Fruit fly (Drosophila melanogaster) whole organism, embryonic: ENCODE measurements around the gene CG8051.

Source experiments
- ATbp ChIP-seq: fragments of 200-800 bp; sonication (Bioruptor generic); optimal IDR thresholded peaks from 2 replicates; lab custom pipeline; 2017; ENCODE audit warnings: missing biosample characterization, mild to moderate bottlenecking, missing genetic modification characterization, missing genetic modification reagents
- Awh ChIP-seq: fragments of 200-800 bp; sonication (Bioruptor generic); IDR thresholded peaks from 2 replicates; pipeline ENCODE4, ENCODE4 v1.3.6; 2022; ENCODE audit warnings: missing biosample characterization, missing genetic modification characterization
- CG12391 ChIP-seq: fragments of 200-800 bp; sonication (Bioruptor generic); optimal IDR thresholded peaks from 3 replicates; lab custom pipeline; 2018; ENCODE audit warnings: missing biosample characterization, mild to moderate bottlenecking, missing genetic modification characterization, moderate library complexity
- CG14014 ChIP-seq: fragments of 200-800 bp; sonication (Bioruptor generic); IDR thresholded peaks from 2 replicates; pipeline ENCODE4 v1.3.6; 2022; ENCODE audit warnings: missing biosample characterization, missing genetic modification characterization
- CG17385 ChIP-seq: fragments of 200-800 bp; sonication (Bioruptor generic); optimal IDR thresholded peaks from 3 replicates; lab custom pipeline; 2018; ENCODE audit warnings: missing biosample characterization, mild to moderate bottlenecking, missing genetic modification characterization
- CG2875 ChIP-seq: fragments of 200-800 bp; sonication (Bioruptor generic); optimal IDR thresholded peaks from 2 replicates; lab custom pipeline; 2017; ENCODE audit warnings: missing biosample characterization, mild to moderate bottlenecking, missing genetic modification characterization, missing genetic modification reagents
- CG3065 ChIP-seq: fragments of 200-800 bp; sonication (Bioruptor generic); optimal IDR thresholded peaks from 2 replicates; lab custom pipeline; 2016; ENCODE audit warnings: missing biosample characterization, missing genetic modification characterization
- CG32532 ChIP-seq: fragments of 200-800 bp; sonication (Bioruptor generic); IDR thresholded peaks from 2 replicates; pipeline ENCODE4 v1.3.6; 2022; ENCODE audit warnings: missing biosample characterization, missing genetic modification characterization
- CG34376 ChIP-seq: fragments of 200-800 bp; sonication (Bioruptor generic); optimal IDR thresholded peaks from 2 replicates; lab custom pipeline; 2018; ENCODE audit warnings: missing biosample characterization, mild to moderate bottlenecking, missing genetic modification characterization
- CG4424 ChIP-seq: fragments of 200-800 bp; sonication (Bioruptor generic); optimal IDR thresholded peaks from 3 replicates; lab custom pipeline; 2016; ENCODE audit warnings: missing biosample characterization, missing genetic modification characterization
- CG4854 ChIP-seq: fragments of 200-800 bp; sonication (Bioruptor generic); optimal IDR thresholded peaks from 2 replicates; lab custom pipeline; 2016; ENCODE audit warnings: missing biosample characterization, missing genetic modification characterization, inconsistent platforms
- CG5953 ChIP-seq: fragments of 200-800 bp; sonication (Bioruptor generic); IDR thresholded peaks from 2 replicates; pipeline ENCODE4 v1.3.6; 2022; ENCODE audit warnings: missing biosample characterization, missing genetic modification characterization
- CG6272 ChIP-seq: fragments of 200-800 bp; sonication (Bioruptor generic); IDR thresholded peaks from 2 replicates; pipeline ENCODE4 v1.3.6; 2022; ENCODE audit warnings: missing biosample characterization, missing genetic modification characterization
- CG6791 ChIP-seq: fragments of 200-800 bp; sonication (Bioruptor generic); IDR thresholded peaks from 3 replicates; pipeline ENCODE4 v1.3.6; 2022; ENCODE audit warnings: missing biosample characterization, missing genetic modification characterization; ENCODE audit not compliant: partially characterized antibody
- CG7745 ChIP-seq: fragments of 200-800 bp; sonication (Bioruptor generic); optimal IDR thresholded peaks from 2 replicates; lab custom pipeline; 2018; ENCODE audit warnings: missing biosample characterization, mild to moderate bottlenecking, missing genetic modification characterization, moderate library complexity
- CG8359 ChIP-seq: fragments of 200-800 bp; sonication (Bioruptor generic); optimal IDR thresholded peaks from 2 replicates; lab custom pipeline; 2017; ENCODE audit warnings: missing biosample characterization, mild to moderate bottlenecking, missing genetic modification characterization, borderline replicate concordance
- CG8478 ChIP-seq: fragments of >200 bp; optimal IDR thresholded peaks from 2 replicates; lab custom pipeline; 2018
- CG8944 ChIP-seq: fragments of 200-800 bp; sonication (Bioruptor generic); optimal IDR thresholded peaks from 3 replicates; lab custom pipeline; 2016; ENCODE audit warnings: missing biosample characterization, missing genetic modification characterization
- CG9797 ChIP-seq: fragments of 200-800 bp; sonication (Bioruptor generic); optimal IDR thresholded peaks from 3 replicates; lab custom pipeline; 2018; ENCODE audit warnings: missing biosample characterization, mild to moderate bottlenecking, missing genetic modification characterization
- D19A ChIP-seq: fragments of 200-800 bp; optimal IDR thresholded peaks from 3 replicates; lab custom pipeline; 2019; ENCODE audit warnings: missing biosample characterization, mild to moderate bottlenecking, missing genetic modification characterization, moderate library complexity
- Dbx ChIP-seq: fragments of 200-800 bp; sonication (Bioruptor generic); IDR thresholded peaks from 3 replicates; pipeline ENCODE4 v1.3.6; 2022; ENCODE audit warnings: missing biosample characterization, missing genetic modification characterization
- Deaf1 ChIP-seq: fragments of 200-800 bp; optimal IDR thresholded peaks from 3 replicates; lab custom pipeline; 2019; ENCODE audit warnings: missing biosample characterization, mild to moderate bottlenecking, missing genetic modification characterization, moderate library complexity
- E2f2 ChIP-seq: fragments of 200-800 bp; sonication (Bioruptor generic); IDR thresholded peaks from 2 replicates; pipeline ENCODE4 v1.3.6; 2022; ENCODE audit warnings: missing biosample characterization, missing genetic modification characterization
- Eip74EF ChIP-seq, 2 experiments: fragments of 200-800 bp in 1 of 2; fragments of >200 bp in 1 of 2; sonication (Bioruptor generic) in 1 of 2; optimal IDR thresholded peaks; 2 replicates each; lab custom pipeline; 2017 to 2019; ENCODE audit warnings: missing biosample characterization in 2 of 2, missing genetic modification characterization in 2 of 2, mild to moderate bottlenecking in 1 of 2, moderate library complexity in 1 of 2
- Fer3 ChIP-seq: fragments of 200-800 bp; sonication (Bioruptor generic); optimal IDR thresholded peaks from 2 replicates; lab custom pipeline; 2018; ENCODE audit warnings: missing biosample characterization, mild to moderate bottlenecking, missing genetic modification characterization, moderate library complexity
- HHEX ChIP-seq: fragments of 200-800 bp; sonication (Bioruptor generic); optimal IDR thresholded peaks from 3 replicates; lab custom pipeline; 2017; ENCODE audit warnings: missing biosample characterization, mild to moderate bottlenecking, missing genetic modification characterization, missing genetic modification reagents
- Lhr ChIP-seq: fragments of 200-800 bp; sonication (Bioruptor generic); optimal IDR thresholded peaks from 3 replicates; lab custom pipeline; 2017; ENCODE audit warnings: mild to moderate bottlenecking, missing biosample characterization, missing genetic modification reagents, missing genetic modification characterization
- Med ChIP-seq: fragments of 200-800 bp; sonication (Bioruptor generic); peaks from one replicate; lab custom pipeline; 2016; ENCODE audit warnings: missing biosample characterization, missing genetic modification characterization, mild to moderate bottlenecking, inconsistent platforms, moderate library complexity
- Nf-YA ChIP-seq: fragments of 200-800 bp; sonication (Bioruptor generic); IDR thresholded peaks from 2 replicates; pipeline ENCODE4 v1.3.6; 2022; ENCODE audit warnings: missing biosample characterization, missing genetic modification characterization
- Side ChIP-seq: fragments of 200-800 bp; sonication (Bioruptor generic); optimal IDR thresholded peaks from 2 replicates; lab custom pipeline; 2016; ENCODE audit warnings: missing biosample characterization, missing genetic modification characterization
- Xbp1 ChIP-seq: fragments of 200-800 bp; sonication (Bioruptor generic); optimal IDR thresholded peaks from 3 replicates; lab custom pipeline; 2016; ENCODE audit warnings: missing biosample characterization, mild to moderate bottlenecking, missing genetic modification characterization
- Xrp1 ChIP-seq: fragments of 200-800 bp; sonication (Bioruptor generic); IDR thresholded peaks from 2 replicates; pipeline ENCODE4 v1.3.6; 2022; ENCODE audit warnings: missing biosample characterization, missing genetic modification characterization
- al ChIP-seq: fragments of 200-800 bp; sonication (Bioruptor generic); IDR thresholded peaks from 2 replicates; pipeline ENCODE4 v1.3.6; 2022; ENCODE audit warnings: missing biosample characterization, missing genetic modification characterization
- btn ChIP-seq: fragments of 200-800 bp; sonication (Bioruptor generic); optimal IDR thresholded peaks from 2 replicates; lab custom pipeline; 2016; ENCODE audit warnings: missing biosample characterization, missing genetic modification characterization
- cad ChIP-seq: fragments of >200 bp; optimal IDR thresholded peaks from 2 replicates; lab custom pipeline; 2017; ENCODE audit warnings: missing biosample characterization, missing genetic modification characterization
- corto ChIP-seq: fragments of 200-800 bp; sonication (Bioruptor generic); optimal IDR thresholded peaks from 2 replicates; lab custom pipeline; 2016; ENCODE audit warnings: missing biosample characterization, mild to moderate bottlenecking, missing genetic modification characterization, moderate library complexity
- cwo ChIP-seq: fragments of 200-800 bp; sonication (Bioruptor generic); optimal IDR thresholded peaks from 3 replicates; lab custom pipeline; 2017; ENCODE audit warnings: missing biosample characterization, missing genetic modification characterization, mild to moderate bottlenecking, moderate library complexity, missing genetic modification reagents
- dati ChIP-seq: fragments of 200-800 bp; sonication (Bioruptor generic); IDR thresholded peaks from 2 replicates; pipeline ENCODE4 v1.3.6; 2022; ENCODE audit warnings: missing biosample characterization, missing genetic modification characterization
- dimm ChIP-seq: fragments of 200-800 bp; sonication (Bioruptor generic); IDR thresholded peaks from 2 replicates; pipeline ENCODE4 v1.3.6; 2022; ENCODE audit warnings: missing biosample characterization, missing genetic modification characterization
- dm ChIP-seq: fragments of 200-800 bp; sonication (Bioruptor generic); optimal IDR thresholded peaks from 3 replicates; lab custom pipeline; 2016; ENCODE audit warnings: missing biosample characterization, missing genetic modification characterization
- fru ChIP-seq: fragments of >200 bp; optimal IDR thresholded peaks from 2 replicates; lab custom pipeline; 2017
- gcm2 ChIP-seq: fragments of 200-800 bp; sonication (Bioruptor generic); optimal IDR thresholded peaks from 2 replicates; lab custom pipeline; 2016; ENCODE audit warnings: missing biosample characterization, missing genetic modification characterization
- gro ChIP-seq: fragments of 200-800 bp; sonication (Bioruptor generic); optimal IDR thresholded peaks from 2 replicates; lab custom pipeline; 2016; ENCODE audit warnings: missing biosample characterization, missing genetic modification characterization
- nau ChIP-seq: fragments of 200-800 bp; sonication (Bioruptor generic); optimal IDR thresholded peaks from 3 replicates; lab custom pipeline; 2017; ENCODE audit warnings: missing biosample characterization, mild to moderate bottlenecking, missing genetic modification characterization, missing genetic modification reagents
- nerfin-1 ChIP-seq: fragments of 200-800 bp; sonication (Bioruptor generic); optimal IDR thresholded peaks from 3 replicates; lab custom pipeline; 2019; ENCODE audit warnings: missing biosample characterization, mild to moderate bottlenecking, missing genetic modification characterization, moderate library complexity
- pita ChIP-seq: fragments of 200-800 bp; sonication (Bioruptor generic); optimal IDR thresholded peaks from 2 replicates; lab custom pipeline; 2017; ENCODE audit warnings: missing biosample characterization, mild to moderate bottlenecking, missing genetic modification characterization
- pum ChIP-seq: fragments of 200-800 bp; sonication (Bioruptor generic); optimal IDR thresholded peaks from 2 replicates; lab custom pipeline; 2016; ENCODE audit warnings: missing biosample characterization, missing genetic modification characterization
- slou ChIP-seq: fragments of 200-800 bp; sonication (Bioruptor generic); optimal IDR thresholded peaks from 3 replicates; lab custom pipeline; 2016; ENCODE audit warnings: missing biosample characterization, missing genetic modification characterization
- stc ChIP-seq: fragments of 200-800 bp; sonication (Bioruptor generic); IDR thresholded peaks from 2 replicates; pipeline ENCODE4 v1.3.6; 2022; ENCODE audit warnings: missing biosample characterization, missing genetic modification characterization
- tin ChIP-seq: fragments of 200-800 bp; sonication (Bioruptor generic); optimal IDR thresholded peaks from 3 replicates; lab custom pipeline; 2016; ENCODE audit warnings: missing biosample characterization, missing genetic modification characterization
- unpg ChIP-seq: fragments of 200-800 bp; sonication (Bioruptor generic); optimal IDR thresholded peaks from 3 replicates; lab custom pipeline; 2018; ENCODE audit warnings: missing biosample characterization, mild to moderate bottlenecking, missing genetic modification characterization, moderate library complexity
- wek ChIP-seq: fragments of 200-800 bp; sonication (Bioruptor generic); optimal IDR thresholded peaks from 3 replicates; lab custom pipeline; 2018; ENCODE audit warnings: missing biosample characterization, mild to moderate bottlenecking, missing genetic modification characterization, moderate library complexity

The CG8051 gene

DNA sequence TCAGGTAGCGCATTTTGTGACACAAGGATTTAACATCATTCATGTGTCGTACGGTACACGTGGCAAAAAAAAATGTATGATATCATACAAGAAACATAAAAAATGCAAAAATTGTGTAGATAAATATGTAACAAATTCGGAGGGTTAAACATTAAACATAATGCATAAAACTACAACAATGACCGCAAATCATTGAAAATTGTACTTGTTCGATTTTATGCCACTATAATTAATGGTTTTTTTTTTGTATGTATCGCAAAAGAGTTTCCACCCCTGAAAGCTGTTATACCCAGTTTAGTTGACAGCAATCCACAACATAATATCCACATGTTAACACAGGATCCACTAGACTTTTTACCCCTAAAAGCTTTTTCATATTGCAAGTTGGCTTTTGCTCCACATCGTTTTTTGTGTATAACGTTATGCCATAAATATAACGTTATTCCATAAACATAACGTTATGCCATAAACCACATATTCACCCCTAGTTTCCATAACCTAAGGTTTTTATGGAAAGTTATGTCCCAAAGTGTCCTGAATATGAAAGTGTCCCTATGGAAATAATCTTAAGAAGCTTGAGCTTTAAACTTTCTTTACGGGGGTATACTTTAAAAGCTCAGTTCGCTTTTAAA is 41.2 kb upstream of the CG8051 start (continued):
- TF ChIP-seq Side (GFP tag; lab: Kevin White, UChicago), result no peak
- no peak for TF ChIP-seq CG6791
- TF ChIP-seq stc (GFP tag; lab: Robert Waterston, UW), result no peak
- no peak for TF ChIP-seq CG9797 (GFP tag; lab: Kevin White, UChicago)
- TF ChIP-seq slou (GFP tag; lab: Kevin White, UChicago), result no peak
- no peak for TF ChIP-seq tin (GFP tag; lab: Kevin White, UChicago)
- TF ChIP-seq CG8944 (GFP tag; lab: Kevin White, UChicago), result peak; percentile 26
- no peak for TF ChIP-seq CG6272 (GFP tag; lab: Robert Waterston, UW)
- no peak for TF ChIP-seq Deaf1 (tag; lab: Kevin White, UChicago)
- no peak for TF ChIP-seq al (GFP tag; lab: Robert Waterston, UW)
- no peak for TF ChIP-seq CG7745
- TF ChIP-seq cwo (GFP tag; lab: Kevin White, UChicago), result no peak
- peak; percentile 9 for TF ChIP-seq CG17385 (GFP tag; lab: Kevin White, UChicago)
- no peak for TF ChIP-seq Nf-YA (GFP tag; lab: Robert Waterston, UW)
- TF ChIP-seq corto, result peak; percentile 17
- TF ChIP-seq nerfin-1, result no peak
- no peak for TF ChIP-seq Med (GFP tag; lab: Kevin White, UChicago)
- TF ChIP-seq CG3065, result no peak
- no peak for TF ChIP-seq CG32532 (GFP tag; lab: Robert Waterston, UW)
- TF ChIP-seq CG8478 (lab: Kevin White, UChicago), result no peak
- TF ChIP-seq gcm2, result no peak
- TF ChIP-seq CG2875, result no peak
- TF ChIP-seq dm (GFP tag; lab: Kevin White, UChicago), result no peak
- peak; percentile 27; the same call in 1 of the 2 replicates for TF ChIP-seq Xrp1
- TF ChIP-seq cad (GFP tag; lab: Kevin White, UChicago), result no peak
- TF ChIP-seq CG12391 (tag; lab: Kevin White, UChicago), result peak; percentile 59
- no peak for TF ChIP-seq D19A
- TF ChIP-seq Fer3 (tag; lab: Kevin White, UChicago), result no peak
- no peak for TF ChIP-seq CG34376 (GFP tag; lab: Kevin White, UChicago)
- TF ChIP-seq dimm (GFP tag; lab: Robert Waterston, UW), result no peak
- TF ChIP-seq gro (GFP tag; lab: Kevin White, UChicago), result no peak
- TF ChIP-seq Lhr (GFP tag; lab: Kevin White, UChicago), result no peak
- TF ChIP-seq Awh (GFP tag; lab: Robert Waterston, UW), result no peak
- no peak for TF ChIP-seq E2f2 (GFP tag; lab: Robert Waterston, UW)
- no peak for TF ChIP-seq Dbx (GFP tag; lab: Robert Waterston, UW)
- TF ChIP-seq CG4854 (GFP tag; lab: Kevin White, UChicago), result no peak
- no peak for TF ChIP-seq pum (GFP tag; lab: Kevin White, UChicago)
- TF ChIP-seq fru (lab: Kevin White, UChicago), result no peak
- TF ChIP-seq CG5953 (GFP tag; lab: Robert Waterston, UW), result no peak
- TF ChIP-seq CG4424 (GFP tag; lab: Kevin White, UChicago), result no peak
- no peak for TF ChIP-seq wek (GFP tag; lab: Kevin White, UChicago)
- no peak for TF ChIP-seq btn (GFP tag; lab: Kevin White, UChicago)
- peak; percentile 38 for TF ChIP-seq pita (GFP tag; lab: Kevin White, UChicago)
- peak; percentile 63 for TF ChIP-seq unpg (GFP tag; lab: Kevin White, UChicago)
- peak; percentile 35 for TF ChIP-seq Xbp1 (GFP tag; lab: Kevin White, UChicago)
- TF ChIP-seq CG8359 (GFP tag; lab: Kevin White, UChicago), result no peak
- TF ChIP-seq HHEX (GFP tag; lab: Kevin White, UChicago), result no peak
- no peak for TF ChIP-seq nau (GFP tag; lab: Kevin White, UChicago)
- no peak for TF ChIP-seq CG14014
- TF ChIP-seq Eip74EF (GFP tag; optimal IDR thresholded peaks at IDR 0.05; lab: Kevin White, UChicago), result no peak
- no peak for TF ChIP-seq dati (GFP tag; lab: Robert Waterston, UW)
- TF ChIP-seq ATbp (GFP tag; lab: Kevin White, UChicago), result peak; percentile 18
